Fruit fly (Drosophila melanogaster): ENCODE results near the gene CG15432.

Gene CG15432

dm6 chr2L:4444457-4444856 is 2.3 kb downstream of the CG15432 start, which contains the start of the genes morgue and Elp3 (continued):
- TF ChIP-seq CG3281 (GFP tag; optimal IDR thresholded peaks at IDR 0.05) (no peak), CG16813 (GFP tag; IDR thresholded peaks at IDR 0.05; ENCODE audit: partially characterized antibody) (peak; percentile 74), otp (GFP tag; IDR thresholded peaks at IDR 0.05) (no peak), CG7839 (tag; optimal IDR thresholded peaks at IDR 0.05) (no peak), Elba2 (GFP tag; optimal IDR thresholded peaks at IDR 0.05) (peak; percentile 56), ato (GFP tag; IDR thresholded peaks at IDR 0.05; ENCODE audit: partially characterized antibody) (peak; percentile 82), vvl (GFP tag; IDR thresholded peaks at IDR 0.05) (no peak), Stat92E (GFP tag; optimal IDR thresholded peaks at IDR 0.05) (peak in 1 of 3 experiments; percentile 23), Camta (GFP tag; optimal IDR thresholded peaks at IDR 0.05) (no peak), croc (GFP tag; conservative IDR thresholded peaks at IDR 0.05) (no peak), caup (GFP tag; optimal IDR thresholded peaks at IDR 0.05; ENCODE audit: severe bottlenecking) (no peak), dmrt99B (tag; optimal IDR thresholded peaks at IDR 0.05) (no peak), CG11085 (GFP tag; IDR thresholded peaks at IDR 0.05) (no peak), Sry-δ (GFP tag; optimal IDR thresholded peaks at IDR 0.05) (peak; percentile 61), CG6175 (GFP tag; IDR thresholded peaks at IDR 0.05) (no peak), BEAF-32 (GFP tag; optimal IDR thresholded peaks at IDR 0.05) (peak; percentile 50), hbn (GFP tag; IDR thresholded peaks at IDR 0.05; ENCODE audit: partially characterized antibody) (peak; percentile 51), Nf-YC (tag; optimal IDR thresholded peaks at IDR 0.05) (peak; percentile 15), insv (GFP tag; optimal IDR thresholded peaks at IDR 0.05) (no peak), sens (GFP tag) (peak; percentile 56), CG13296 (GFP tag; optimal IDR thresholded peaks at IDR 0.05) (no peak), CG1603 (tag; optimal IDR thresholded peaks at IDR 0.05) (peak; percentile 94), Bgb (GFP tag; IDR thresholded peaks at IDR 0.05; ENCODE audit: partially characterized antibody) (peak; percentile 82), ac (GFP tag; optimal IDR thresholded peaks at IDR 0.05) (no peak), CG34224 (GFP tag; IDR thresholded peaks at IDR 0.05; ENCODE audit: partially characterized antibody) (peak; percentile 78), Six4 (GFP tag; optimal IDR thresholded peaks at IDR 0.05) (no peak), bbx (GFP tag; IDR thresholded peaks at IDR 0.05; ENCODE audit: partially characterized antibody) (peak; percentile 87), slbo (GFP tag; IDR thresholded peaks at IDR 0.05) (no peak), CG14710 (tag; optimal IDR thresholded peaks at IDR 0.05) (peak; percentile 55), phol (tag; optimal IDR thresholded peaks at IDR 0.05) (peak; percentile 11), CG7963 (GFP tag; IDR thresholded peaks at IDR 0.05; ENCODE audit: partially characterized antibody) (peak; percentile 83), CG15514 (GFP tag; optimal IDR thresholded peaks at IDR 0.05) (peak; percentile 51), gfzf (GFP tag; optimal IDR thresholded peaks at IDR 0.05) (peak; percentile 81), btn (GFP tag; optimal IDR thresholded peaks at IDR 0.05) (no peak), az2 (GFP tag; optimal IDR thresholded peaks at IDR 0.05) (no peak), Sin3A (optimal IDR thresholded peaks at IDR 0.05) (peak; percentile 53), lilli (GFP tag; optimal IDR thresholded peaks at IDR 0.05) (no peak), CG14441 (GFP tag; IDR thresholded peaks at IDR 0.05) (no peak), tna (GFP tag; IDR thresholded peaks at IDR 0.05; ENCODE audit: partially characterized antibody) (peak; percentile 83), hb (GFP tag; IDR thresholded peaks at IDR 0.05; ENCODE audit: partially characterized antibody) (0 out of 3 replicates have a peak, but pooled peaks have one; percentile 25), inv (GFP tag; IDR thresholded peaks at IDR 0.05; ENCODE audit: partially characterized antibody) (peak; percentile 48; the same call in 1 of the 2 replicates), en (GFP tag; optimal IDR thresholded peaks at IDR 0.05) (no peak), chinmo (GFP tag; IDR thresholded peaks at IDR 0.05; ENCODE audit: partially characterized antibody) (0 out of 4 replicates have a peak, but pooled peaks have one; percentile 61), cato (GFP tag; optimal IDR thresholded peaks at IDR 0.05; ENCODE audit: borderline replicate concordance) (no peak), ap (GFP tag; IDR thresholded peaks at IDR 0.05) (no peak), sug (tag; optimal IDR thresholded peaks at IDR 0.05) (peak; percentile 16), Ada2b (GFP tag; IDR thresholded peaks at IDR 0.05) (no peak), disco-r (GFP tag; optimal IDR thresholded peaks at IDR 0.05) (no peak), crp (GFP tag; optimal IDR thresholded peaks at IDR 0.05) (no peak)
